Fruit fly (Drosophila melanogaster): ENCODE measurements around the gene CG42740.

The CG42740 gene

DNA sequence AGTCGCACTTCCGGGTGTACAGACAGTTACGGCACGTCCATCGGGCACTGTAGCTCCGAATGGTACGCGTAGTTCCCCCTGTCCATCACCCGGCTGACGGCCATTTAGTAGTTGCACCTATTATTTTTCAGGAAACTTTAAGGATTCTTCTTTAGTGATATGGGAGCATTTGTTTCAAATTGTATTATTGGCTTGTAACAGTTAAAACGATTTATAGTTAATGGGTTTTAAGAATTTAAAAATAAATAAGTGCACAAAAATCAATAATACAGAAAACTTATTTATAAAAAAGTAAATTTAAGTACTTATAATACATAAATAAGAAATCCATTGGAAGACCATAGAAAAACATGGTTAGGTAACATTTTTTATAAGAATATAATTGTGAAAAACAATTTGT, at the start of gene CG42740, which contains the start of gene CG2217:
CG42740 (minus strand) TSS at position 101 of the 400 bp plus-strand sequence.
CG2217 (minus strand) TSS at position 101 of the 400 bp plus-strand sequence.
- TF ChIP-seq pan (optimal IDR thresholded peaks at IDR 0.05): no peak
- TF ChIP-seq psq (optimal IDR thresholded peaks at IDR 0.05): no peak
- no peak for TF ChIP-seq EcR (GFP tag; optimal IDR thresholded peaks at IDR 0.05)
- no peak for TF ChIP-seq usp (GFP tag; optimal IDR thresholded peaks at IDR 0.05)
- TF ChIP-seq CG8478 (optimal IDR thresholded peaks at IDR 0.05): no peak
- no peak for TF ChIP-seq Dll (optimal IDR thresholded peaks at IDR 0.05)

- TF ChIP-seq Dll (optimal IDR thresholded peaks at IDR 0.05) (no peak), psq (optimal IDR thresholded peaks at IDR 0.05) (no peak), usp (GFP tag; optimal IDR thresholded peaks at IDR 0.05) (no peak), CG8478 (optimal IDR thresholded peaks at IDR 0.05) (no peak), pan (optimal IDR thresholded peaks at IDR 0.05) (no peak), EcR (GFP tag; optimal IDR thresholded peaks at IDR 0.05) (no peak)
Measured at dm6 chr3R:30472331-30472730, 49.6 kb upstream of the CG42740 start.

DNA sequence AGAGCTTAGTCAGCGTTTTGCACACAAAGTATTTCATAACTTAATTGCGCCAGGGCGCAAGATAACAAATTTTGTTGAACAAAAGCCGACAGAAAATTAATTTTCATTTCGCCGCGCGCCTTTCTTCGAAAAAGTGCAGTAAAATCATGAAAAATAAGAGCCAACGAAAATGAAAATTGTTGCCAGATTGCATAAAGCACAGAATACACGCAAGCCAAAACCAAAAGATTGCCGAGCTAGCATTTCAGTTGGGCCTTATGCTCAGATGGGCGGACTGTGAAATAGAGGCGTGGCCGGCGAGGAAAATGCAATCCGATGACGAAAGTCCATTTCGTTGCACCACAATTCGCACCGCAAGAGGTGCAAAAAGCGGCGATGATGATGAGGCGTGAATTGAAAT, 47.9 kb upstream of the CG42740 start:
- TF ChIP-seq usp (GFP tag; optimal IDR thresholded peaks at IDR 0.05): no peak
- TF ChIP-seq pan (optimal IDR thresholded peaks at IDR 0.05): no peak
- TF ChIP-seq psq (optimal IDR thresholded peaks at IDR 0.05): no peak
- TF ChIP-seq EcR (GFP tag; optimal IDR thresholded peaks at IDR 0.05): no peak
- no peak for TF ChIP-seq CG8478 (optimal IDR thresholded peaks at IDR 0.05)
- no peak for TF ChIP-seq Dll (optimal IDR thresholded peaks at IDR 0.05)

- TF ChIP-seq CG8478 (optimal IDR thresholded peaks at IDR 0.05) (no peak), EcR (GFP tag; optimal IDR thresholded peaks at IDR 0.05) (no peak), pan (optimal IDR thresholded peaks at IDR 0.05) (no peak), usp (GFP tag; optimal IDR thresholded peaks at IDR 0.05) (no peak), psq (optimal IDR thresholded peaks at IDR 0.05) (no peak), Dll (optimal IDR thresholded peaks at IDR 0.05) (no peak)
Measured at dm6 chr3R:30467062-30467461, 44.3 kb upstream of the CG42740 start.

dm6 chr3R:30466515-30466914, 43.7 kb upstream of the CG42740 start:
- TF ChIP-seq psq (optimal IDR thresholded peaks at IDR 0.05): no peak
- no peak for TF ChIP-seq pan (optimal IDR thresholded peaks at IDR 0.05)
- TF ChIP-seq EcR (GFP tag; optimal IDR thresholded peaks at IDR 0.05): no peak
- no peak for TF ChIP-seq CG8478 (optimal IDR thresholded peaks at IDR 0.05)
- no peak for TF ChIP-seq Dll (optimal IDR thresholded peaks at IDR 0.05)

DNA sequence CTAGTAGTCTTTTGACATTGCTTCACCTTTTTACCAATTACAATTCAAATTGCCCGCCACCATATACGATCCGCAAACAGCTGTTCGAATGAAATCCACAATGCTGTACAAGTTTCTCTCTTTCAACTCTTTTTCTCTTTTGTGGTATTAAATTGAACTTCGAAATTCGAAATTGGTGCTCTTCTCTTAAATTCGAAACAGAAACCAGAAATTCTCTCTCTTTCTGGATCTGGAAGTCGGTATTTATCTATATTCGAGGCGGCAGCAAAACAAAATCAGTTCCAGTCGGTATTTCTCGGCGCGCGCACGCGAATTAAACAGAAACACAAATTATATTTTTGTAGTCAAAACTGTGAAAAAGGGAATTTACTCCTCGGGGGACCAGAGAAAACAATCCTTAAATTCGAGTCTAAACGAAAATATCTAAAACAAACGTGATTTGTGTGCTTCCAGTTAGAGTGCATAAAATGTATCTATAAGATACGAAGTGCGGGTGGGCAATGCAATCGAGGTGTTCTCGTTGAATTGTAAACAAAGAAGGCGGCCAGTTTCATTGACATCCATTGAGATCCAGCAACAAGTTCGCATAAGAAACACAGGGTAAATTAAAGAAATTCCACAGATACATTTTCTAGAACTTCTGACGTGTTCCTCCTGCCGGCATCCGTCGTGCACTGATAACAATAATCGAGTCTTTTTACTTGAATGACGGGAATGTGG, 43.2 kb upstream of the CG42740 start, which contains the start of gene PH4alphaEFB:
PH4alphaEFB (plus strand) TSS at position 276 of the 720 bp plus-strand sequence.
- TF ChIP-seq psq (optimal IDR thresholded peaks at IDR 0.05) (no peak), usp (GFP tag; optimal IDR thresholded peaks at IDR 0.05) (no peak), Dll (optimal IDR thresholded peaks at IDR 0.05) (no peak), pan (optimal IDR thresholded peaks at IDR 0.05) (no peak), EcR (GFP tag; optimal IDR thresholded peaks at IDR 0.05) (no peak), CG8478 (optimal IDR thresholded peaks at IDR 0.05) (no peak)

- TF ChIP-seq pan (optimal IDR thresholded peaks at IDR 0.05) (no peak), Dll (optimal IDR thresholded peaks at IDR 0.05) (no peak), EcR (GFP tag; optimal IDR thresholded peaks at IDR 0.05) (no peak), psq (optimal IDR thresholded peaks at IDR 0.05) (no peak), usp (GFP tag; optimal IDR thresholded peaks at IDR 0.05) (no peak), CG8478 (optimal IDR thresholded peaks at IDR 0.05) (no peak)
Measured at dm6 chr3R:30464244-30464643, 41.5 kb upstream of the CG42740 start.

DNA sequence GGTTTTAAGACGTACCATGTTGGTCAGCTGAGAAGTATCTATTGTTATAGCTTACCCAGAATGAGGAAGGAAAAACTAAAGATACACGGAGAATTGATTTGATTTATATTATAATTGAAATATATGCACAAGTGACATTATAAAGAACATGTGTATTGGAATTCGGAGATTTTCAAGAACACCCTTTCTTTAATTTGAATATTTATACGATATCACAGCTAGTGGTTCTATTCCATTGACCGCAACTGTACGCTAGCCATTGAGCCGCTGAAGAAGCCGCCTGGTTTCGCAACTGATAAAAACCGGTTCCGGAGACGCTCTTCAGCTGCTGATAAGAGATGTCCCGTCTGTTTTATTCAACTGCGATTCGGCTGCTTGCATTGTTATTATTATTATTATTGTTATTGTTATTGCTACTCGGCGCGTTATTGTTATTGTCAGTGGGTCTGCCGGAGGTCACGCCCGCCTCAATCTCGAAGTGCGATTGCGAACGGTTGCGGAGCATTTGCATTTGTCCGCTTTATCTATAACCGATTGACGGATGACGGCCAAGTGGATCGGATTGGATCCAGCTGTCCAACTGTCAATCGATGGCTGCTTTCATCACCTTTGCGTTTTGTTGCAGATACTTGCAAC, 39.0 kb upstream of the CG42740 start:
- TF ChIP-seq psq (optimal IDR thresholded peaks at IDR 0.05): no peak
- TF ChIP-seq EcR (GFP tag; optimal IDR thresholded peaks at IDR 0.05): no peak
- TF ChIP-seq usp (GFP tag; optimal IDR thresholded peaks at IDR 0.05): no peak
- TF ChIP-seq pan (optimal IDR thresholded peaks at IDR 0.05): no peak
- no peak for TF ChIP-seq CG8478 (optimal IDR thresholded peaks at IDR 0.05)

- no peak for TF ChIP-seq EcR (GFP tag; optimal IDR thresholded peaks at IDR 0.05)
- TF ChIP-seq pan (optimal IDR thresholded peaks at IDR 0.05): no peak
- TF ChIP-seq usp (GFP tag; optimal IDR thresholded peaks at IDR 0.05): no peak
- no peak for TF ChIP-seq psq (optimal IDR thresholded peaks at IDR 0.05)
- no peak for TF ChIP-seq CG8478 (optimal IDR thresholded peaks at IDR 0.05)
Measured at dm6 chr3R:30460187-30460586, 37.4 kb upstream of the CG42740 start.

dm6 chr3R:30459066-30459935, 36.5 kb upstream of the CG42740 start, which contains the start of the genes CG2224 and CDase:
Gene CG2224, minus strand, starts transcription at chr3R:30459300.
Gene CDase, plus strand, starts transcription at chr3R:30459521.
- TF ChIP-seq CG8478 (optimal IDR thresholded peaks at IDR 0.05) (no peak), EcR (GFP tag; optimal IDR thresholded peaks at IDR 0.05) (no peak), usp (GFP tag; optimal IDR thresholded peaks at IDR 0.05) (no peak), psq (optimal IDR thresholded peaks at IDR 0.05) (no peak), pan (optimal IDR thresholded peaks at IDR 0.05) (no peak), Dll (optimal IDR thresholded peaks at IDR 0.05) (no peak)

DNA sequence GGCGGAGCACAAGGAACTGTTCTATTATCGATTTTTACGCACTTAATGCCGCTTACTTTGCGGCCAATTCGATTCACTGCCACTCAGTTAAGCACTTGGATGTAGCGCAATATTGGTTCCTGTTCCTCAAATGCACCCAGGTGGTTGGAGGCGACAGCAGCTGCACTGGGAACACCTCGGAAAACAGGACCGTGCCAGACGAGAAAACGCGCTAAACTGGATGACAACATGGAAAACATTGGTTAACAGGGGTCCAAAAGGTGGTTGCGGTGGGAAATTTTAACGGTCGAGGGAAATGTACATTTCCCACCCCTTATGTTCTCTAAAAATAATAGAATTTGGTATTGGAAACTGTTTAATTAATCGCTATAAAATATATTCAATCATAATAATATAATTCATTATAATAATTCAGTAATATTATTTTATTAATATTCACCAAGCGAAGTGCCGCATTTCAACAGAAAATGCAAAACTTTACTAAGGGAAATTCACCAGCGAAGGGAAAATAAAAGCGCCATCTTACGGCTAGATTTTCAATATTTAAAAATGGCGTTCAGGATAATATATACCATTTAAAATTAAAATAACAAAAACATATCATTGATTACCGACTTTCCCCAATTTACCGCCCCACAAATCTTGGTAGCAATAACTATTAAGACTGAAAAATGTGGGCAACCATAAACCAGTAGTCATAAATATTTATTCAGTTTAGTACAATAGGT, 33.2 kb upstream of the CG42740 start, which contains the start of gene aralar1:
aralar1 (minus strand) TSS at position 51 of the 728 bp plus-strand sequence.
- TF ChIP-seq EcR (GFP tag; optimal IDR thresholded peaks at IDR 0.05): no peak

Measured in whole organism.